Fruit fly (Drosophila melanogaster): ENCODE measurements around the gene CG11594.

CG11594 gene

DNA sequence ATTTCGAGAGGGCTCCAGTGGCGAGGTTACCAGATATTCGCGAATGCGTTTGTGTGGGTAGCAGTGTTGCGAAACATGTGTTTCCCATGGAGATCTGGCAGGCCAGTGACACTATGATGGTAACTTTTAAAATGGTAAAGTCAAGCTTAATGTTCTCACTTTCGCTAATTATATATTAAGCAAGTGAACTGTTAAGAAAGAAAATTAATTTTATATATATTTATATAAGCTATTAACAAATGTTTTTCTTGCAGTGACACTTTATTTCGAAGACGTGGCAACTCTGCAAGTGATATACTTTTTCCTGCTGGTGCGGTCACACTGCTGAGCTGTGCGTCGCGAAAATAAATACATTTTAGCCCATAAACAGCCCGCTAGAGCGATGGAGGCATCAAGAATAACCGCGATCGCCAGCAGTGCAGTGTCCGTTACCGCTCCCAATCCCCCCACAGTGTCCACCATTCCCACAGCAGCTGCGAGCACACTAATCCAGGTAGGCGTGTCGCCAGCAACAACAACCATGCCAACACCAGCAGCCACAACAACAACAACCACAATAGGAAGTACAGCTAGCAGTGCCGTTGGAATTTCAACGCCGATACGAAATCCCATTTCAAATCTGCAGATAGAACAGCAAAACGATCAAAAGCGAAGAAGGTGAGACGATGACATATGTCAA, 14.6 kb upstream of the CG11594 start, which contains the start of the genes CG11593 and Rcd5 (continued):
- no peak for TF ChIP-seq Fer1 (GFP tag; optimal IDR thresholded peaks at IDR 0.05)
- peak; percentile 75; the same call in 1 of the 2 replicates for TF ChIP-seq CG8765 (GFP tag; IDR thresholded peaks at IDR 0.05)
- no peak for TF ChIP-seq sens-2 (GFP tag; IDR thresholded peaks at IDR 0.05)
- TF ChIP-seq CG14710 (tag; optimal IDR thresholded peaks at IDR 0.05), result peak; percentile 96
- TF ChIP-seq lab (GFP tag; optimal IDR thresholded peaks at IDR 0.05), result peak; percentile 77
- peak; percentile 89 for TF ChIP-seq Rfx (GFP tag; IDR thresholded peaks at IDR 0.05)
- TF ChIP-seq CG12299 (tag; optimal IDR thresholded peaks at IDR 0.05), result no peak
- TF ChIP-seq CG2678 (tag; optimal IDR thresholded peaks at IDR 0.05), result no peak
- TF ChIP-seq CG15696 (tag; optimal IDR thresholded peaks at IDR 0.05), result peak; percentile 50
- TF ChIP-seq sens (GFP tag), result peak; percentile 73
- peak; percentile 63 for TF ChIP-seq HmgZ (tag; optimal IDR thresholded peaks at IDR 0.05)
- TF ChIP-seq CG13424 (tag; optimal IDR thresholded peaks at IDR 0.05), result peak; percentile 69
- TF ChIP-seq CG34224 (GFP tag; IDR thresholded peaks at IDR 0.05; ENCODE audit: partially characterized antibody), result 0 out of 3 replicates have a peak, but pooled peaks have one; percentile 14
- TF ChIP-seq CG32532 (GFP tag; IDR thresholded peaks at IDR 0.05), result peak; percentile 87
- no peak for TF ChIP-seq Jarid2 (GFP tag; optimal IDR thresholded peaks at IDR 0.05)
- TF ChIP-seq Bgb (GFP tag; IDR thresholded peaks at IDR 0.05; ENCODE audit: partially characterized antibody), result 0 out of 2 replicates have a peak, but pooled peaks have one; percentile 12
- no peak for TF ChIP-seq CG13296 (GFP tag; optimal IDR thresholded peaks at IDR 0.05)
- no peak for TF ChIP-seq CG1024 (GFP tag; IDR thresholded peaks at IDR 0.05)
- peak; percentile 80 for TF ChIP-seq ttk (GFP tag; IDR thresholded peaks at IDR 0.05)
- no peak for TF ChIP-seq abd-A (tag; optimal IDR thresholded peaks at IDR 0.05)
- TF ChIP-seq CG18262 (tag; optimal IDR thresholded peaks at IDR 0.05), result no peak
- peak; percentile 17 for TF ChIP-seq Bteb2 (GFP tag; optimal IDR thresholded peaks at IDR 0.05)
- TF ChIP-seq Dip2 (GFP tag; IDR thresholded peaks at IDR 0.05), result no peak
- TF ChIP-seq CG12104 (GFP tag; optimal IDR thresholded peaks at IDR 0.05), result peak; percentile 20
- TF ChIP-seq p53 (GFP tag; optimal IDR thresholded peaks at IDR 0.05), result no peak
- TF ChIP-seq dpn (GFP tag; optimal IDR thresholded peaks at IDR 0.05), result peak; percentile 32 to 79
- no peak for TF ChIP-seq unc-4 (GFP tag; IDR thresholded peaks at IDR 0.05; ENCODE audit: partially characterized antibody)
- TF ChIP-seq CG1647 (GFP tag; optimal IDR thresholded peaks at IDR 0.05), result peak; percentile 20
- no peak for TF ChIP-seq Hmx (GFP tag; optimal IDR thresholded peaks at IDR 0.05)
- TF ChIP-seq CG7987 (GFP tag; optimal IDR thresholded peaks at IDR 0.05), result peak; percentile 13
- no peak for TF ChIP-seq CG7839 (tag; optimal IDR thresholded peaks at IDR 0.05)
- no peak for TF ChIP-seq D (optimal IDR thresholded peaks at IDR 0.05)
- TF ChIP-seq D (GFP tag; optimal IDR thresholded peaks at IDR 0.05), result no peak
- peak; percentile 12 for TF ChIP-seq CG6254 (GFP tag; optimal IDR thresholded peaks at IDR 0.05)
- TF ChIP-seq unpg (GFP tag; optimal IDR thresholded peaks at IDR 0.05), result no peak
- no peak for TF ChIP-seq Hr78 (GFP tag; optimal IDR thresholded peaks at IDR 0.05)
- TF ChIP-seq Mad (GFP tag; optimal IDR thresholded peaks at IDR 0.05), result peak; percentile 53
- no peak for TF ChIP-seq Nf-YB (GFP tag; optimal IDR thresholded peaks at IDR 0.05)
- TF ChIP-seq row (GFP tag; IDR thresholded peaks at IDR 0.05), result peak; percentile 94
- no peak for TF ChIP-seq Eip74EF (GFP tag; optimal IDR thresholded peaks at IDR 0.05)
- peak; percentile 87 for TF ChIP-seq CG9797 (GFP tag; optimal IDR thresholded peaks at IDR 0.05)
- no peak for TF ChIP-seq sc (optimal IDR thresholded peaks at IDR 0.05)
- peak; percentile 31 for TF ChIP-seq sc (GFP tag; optimal IDR thresholded peaks at IDR 0.05)
- TF ChIP-seq wek (GFP tag; optimal IDR thresholded peaks at IDR 0.05), result no peak
- no peak for TF ChIP-seq eyg (GFP tag; optimal IDR thresholded peaks at IDR 0.05)
- no peak for TF ChIP-seq CG3281 (GFP tag; optimal IDR thresholded peaks at IDR 0.05)
- TF ChIP-seq CG2889 (GFP tag; IDR thresholded peaks at IDR 0.05), result peak; percentile 81
- TF ChIP-seq CG7745 (tag; optimal IDR thresholded peaks at IDR 0.05), result no peak
- TF ChIP-seq CG14014 (GFP tag; IDR thresholded peaks at IDR 0.05), result peak; percentile 86

Data from whole organism, embryonic.